Worm (Caenorhabditis elegans) whole organism, midembryonic: ENCODE results near the gene F09G2.8.

Experiments used
- T22C8.4 ChIP-seq: fragments of 200-800 bp; sonication (Bioruptor generic); IDR thresholded peaks from 2 replicates; pipeline ENCODE4 v1.3.6; 2022; ENCODE audit warnings: missing genetic modification characterization, missing compliant biosample characterization
- cog-1 ChIP-seq: sonication (generic microtip); optimal IDR thresholded peaks from 2 replicates; lab custom pipeline; 2016; ENCODE audit warnings: missing genetic modification characterization, missing compliant biosample characterization
- flt-1 ChIP-seq: fragments of 200-800 bp; sonication (Bioruptor generic); IDR thresholded peaks from 2 replicates; pipeline ENCODE4 v1.3.6; 2022; ENCODE audit warnings: missing genetic modification characterization, missing compliant biosample characterization
- klf-2 ChIP-seq: fragments of 200-800 bp; sonication (Bioruptor generic); conservative IDR thresholded peaks from 2 replicates; pipeline ENCODE4 v1.3.6; 2022; ENCODE audit warnings: missing genetic modification reagents, missing genetic modification characterization, missing compliant biosample characterization
- ref-1 ChIP-seq: fragments of 200-800 bp; sonication (Bioruptor generic); conservative IDR thresholded peaks from 2 replicates; pipeline ENCODE4 v1.3.6; 2022; ENCODE audit warnings: missing genetic modification reagents, missing genetic modification characterization, missing compliant biosample characterization
- tab-1 ChIP-seq: fragments of 200-800 bp; sonication (Bioruptor generic); IDR thresholded peaks from 2 replicates; pipeline ENCODE4 v1.3.6; 2022; ENCODE audit warnings: missing genetic modification characterization, missing compliant biosample characterization
- ztf-23 ChIP-seq: fragments of 200-800 bp; sonication (Bioruptor generic); IDR thresholded peaks from 2 replicates; pipeline ENCODE4 v1.3.6; 2022; ENCODE audit warnings: missing genetic modification reagents, missing genetic modification characterization, missing compliant biosample characterization
- ztf-29 ChIP-seq: fragments of 200-800 bp; sonication (Bioruptor generic); IDR thresholded peaks from 2 replicates; pipeline ENCODE4 v1.3.6; 2022; ENCODE audit warnings: missing genetic modification reagents, missing genetic modification characterization, missing compliant biosample characterization

DNA sequence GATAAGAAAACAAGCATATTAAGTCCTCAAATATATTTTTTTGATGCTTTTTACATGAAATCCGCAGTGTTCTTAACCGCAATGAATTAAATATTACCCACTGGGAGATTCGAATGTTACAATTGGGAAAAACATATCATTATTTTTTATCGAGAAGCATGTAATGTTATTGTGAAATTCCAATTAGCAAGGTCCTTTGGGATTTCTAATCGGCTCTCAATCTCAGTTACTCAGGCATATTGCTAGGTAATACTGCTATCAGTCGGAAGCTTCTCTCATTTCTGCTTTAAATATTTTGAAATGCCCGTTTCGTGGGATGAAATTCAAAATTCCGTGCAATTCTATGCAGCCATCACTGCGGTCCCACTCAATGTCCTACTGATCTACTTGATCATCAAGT lies 34.1 kb downstream of the F09G2.8 start, which contains the start of gene str-204:
- no peak for TF ChIP-seq flt-1 (GFP tag; lab: Robert Waterston, UW)
- no peak for TF ChIP-seq cog-1 (tag; lab: Kevin White, UChicago)
- TF ChIP-seq ztf-29 (GFP tag; lab: Robert Waterston, UW), result no peak
- no peak for TF ChIP-seq ztf-23 (GFP tag; lab: Robert Waterston, UW)
- TF ChIP-seq klf-2 (GFP tag; lab: Robert Waterston, UW), result no peak
- no peak for TF ChIP-seq T22C8.4 (GFP tag; lab: Robert Waterston, UW)
- no peak for TF ChIP-seq ref-1 (GFP tag; lab: Robert Waterston, UW)
- TF ChIP-seq tab-1 (GFP tag; lab: Robert Waterston, UW), result no peak
